Worm (Caenorhabditis elegans): ENCODE data around the gene npr-28.

The npr-28 gene

DNA sequence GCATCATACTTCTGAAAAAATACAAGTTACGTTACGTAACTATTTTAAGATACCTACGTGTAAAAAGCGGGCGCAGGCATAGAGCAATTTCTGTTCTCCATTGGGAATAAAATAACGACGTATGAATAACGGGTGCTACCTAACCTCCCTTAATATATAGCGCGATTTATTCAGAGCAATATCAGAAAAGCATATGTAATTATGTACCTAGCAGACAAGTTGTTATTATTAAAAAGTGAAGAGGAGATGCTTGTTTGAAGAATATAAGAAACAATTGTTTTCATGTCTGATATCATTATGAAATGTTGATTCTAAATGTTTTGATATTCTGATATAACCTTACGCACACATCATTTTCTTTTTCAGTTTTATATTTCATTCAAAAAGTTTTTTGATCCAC is 31.9 kb downstream of the npr-28 start, which contains the start of gene srh-11:
Gene srh-11 (minus strand): TSS at position 101 of the 400 bp plus-strand sequence.
- TF ChIP-seq fkh-10 (GFP tag; optimal IDR thresholded peaks at IDR 0.05) (no peak), nhr-67 (tag; optimal IDR thresholded peaks at IDR 0.05) (no peak), lsy-12 (tag; optimal IDR thresholded peaks at IDR 0.05) (no peak), zag-1 (tag; optimal IDR thresholded peaks at IDR 0.05) (no peak), tbx-2 (tag; optimal IDR thresholded peaks at IDR 0.05) (no peak), fkh-2 (tag; optimal IDR thresholded peaks at IDR 0.05) (no peak), ceh-9 (tag; optimal IDR thresholded peaks at IDR 0.05) (no peak), ztf-4 (tag; optimal IDR thresholded peaks at IDR 0.05) (no peak)

DNA sequence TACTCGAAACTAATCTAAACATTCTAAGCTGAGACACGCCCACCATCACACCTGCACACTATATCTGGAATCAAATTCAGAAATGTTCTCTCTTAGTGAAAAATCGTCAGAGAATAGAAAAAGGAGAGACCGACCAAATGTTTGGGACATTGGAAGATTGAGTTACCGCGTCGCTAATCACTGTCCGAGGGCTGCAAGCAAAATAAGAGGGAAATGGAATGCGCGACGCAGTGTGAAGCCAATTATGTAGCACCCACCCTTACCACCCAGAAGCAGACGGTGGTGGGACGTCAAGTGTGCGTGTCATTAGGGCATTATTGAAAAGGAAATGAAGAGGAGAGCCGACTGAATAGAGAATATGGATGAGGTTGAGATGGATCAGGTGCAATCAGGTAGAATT is 39.3 kb downstream of the npr-28 start:
- no peak for TF ChIP-seq ZK546.5 (tag; optimal IDR thresholded peaks at IDR 0.05)
- TF ChIP-seq nhr-25 (tag; optimal IDR thresholded peaks at IDR 0.05), result no peak
- TF ChIP-seq mml-1 (tag; optimal IDR thresholded peaks at IDR 0.05), result no peak
- no peak for TF ChIP-seq aly-2 (tag; optimal IDR thresholded peaks at IDR 0.05)
- TF ChIP-seq elt-3 (tag; optimal IDR thresholded peaks at IDR 0.05), result no peak
- TF ChIP-seq nhr-76 (tag; optimal IDR thresholded peaks at IDR 0.05), result no peak
- TF ChIP-seq snpc-4 (tag; optimal IDR thresholded peaks at IDR 0.05), result no peak
- no peak for TF ChIP-seq egl-5 (tag; optimal IDR thresholded peaks at IDR 0.05)
- TF ChIP-seq nhr-43 (tag; optimal IDR thresholded peaks at IDR 0.05; ENCODE audit: poor library complexity, severe bottlenecking), result no peak
- TF ChIP-seq ama-1 (optimal IDR thresholded peaks at IDR 0.05), result no peak
- no peak for TF ChIP-seq ceh-82 (tag; optimal IDR thresholded peaks at IDR 0.05)
- no peak for TF ChIP-seq nhr-77 (tag; optimal IDR thresholded peaks at IDR 0.05)
- TF ChIP-seq jun-1 (tag; optimal IDR thresholded peaks at IDR 0.05), result no peak
- no peak for TF ChIP-seq nhr-237 (tag; optimal IDR thresholded peaks at IDR 0.05)
- TF ChIP-seq fos-1 (tag; optimal IDR thresholded peaks at IDR 0.05), result no peak
- no peak for TF ChIP-seq lsy-12 (tag; optimal IDR thresholded peaks at IDR 0.05)
- no peak for TF ChIP-seq fkh-10 (GFP tag; optimal IDR thresholded peaks at IDR 0.05)
- no peak for TF ChIP-seq sea-2 (GFP tag; optimal IDR thresholded peaks at IDR 0.05)

DNA sequence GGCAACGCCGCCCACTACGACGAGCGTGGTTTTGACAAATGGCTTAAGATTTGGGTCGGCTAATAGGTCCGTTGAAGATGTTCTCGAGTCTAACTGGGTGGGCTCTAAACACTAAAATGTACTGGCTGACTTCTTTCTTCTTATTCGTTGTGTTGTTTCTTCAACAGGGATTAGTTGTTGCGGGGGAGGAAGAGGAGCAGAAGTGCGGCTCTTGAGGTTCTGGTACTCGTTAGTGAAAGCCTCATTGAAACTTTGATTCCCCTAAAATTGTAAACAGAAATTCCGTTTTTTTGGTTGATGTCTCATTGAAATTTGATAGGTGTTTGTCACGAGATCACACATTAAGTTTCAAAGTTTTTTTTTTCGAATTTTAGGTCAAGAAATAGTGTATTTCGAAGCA is 40.1 kb downstream of the npr-28 start:
- no peak for TF ChIP-seq jun-1 (tag; optimal IDR thresholded peaks at IDR 0.05)
- no peak for TF ChIP-seq nhr-43 (tag; optimal IDR thresholded peaks at IDR 0.05; ENCODE audit: poor library complexity, severe bottlenecking)
- no peak for TF ChIP-seq eor-1 (tag; optimal IDR thresholded peaks at IDR 0.05)
- no peak for TF ChIP-seq snpc-4 (tag; optimal IDR thresholded peaks at IDR 0.05)
- no peak for TF ChIP-seq nhr-25 (tag; optimal IDR thresholded peaks at IDR 0.05)
- no peak for TF ChIP-seq ceh-9 (tag; optimal IDR thresholded peaks at IDR 0.05)
- TF ChIP-seq mml-1 (tag; optimal IDR thresholded peaks at IDR 0.05), result no peak
- TF ChIP-seq nhr-12 (tag; optimal IDR thresholded peaks at IDR 0.05), result no peak
- no peak for TF ChIP-seq egl-27 (tag; optimal IDR thresholded peaks at IDR 0.05)
- TF ChIP-seq ceh-82 (tag; optimal IDR thresholded peaks at IDR 0.05), result no peak

DNA sequence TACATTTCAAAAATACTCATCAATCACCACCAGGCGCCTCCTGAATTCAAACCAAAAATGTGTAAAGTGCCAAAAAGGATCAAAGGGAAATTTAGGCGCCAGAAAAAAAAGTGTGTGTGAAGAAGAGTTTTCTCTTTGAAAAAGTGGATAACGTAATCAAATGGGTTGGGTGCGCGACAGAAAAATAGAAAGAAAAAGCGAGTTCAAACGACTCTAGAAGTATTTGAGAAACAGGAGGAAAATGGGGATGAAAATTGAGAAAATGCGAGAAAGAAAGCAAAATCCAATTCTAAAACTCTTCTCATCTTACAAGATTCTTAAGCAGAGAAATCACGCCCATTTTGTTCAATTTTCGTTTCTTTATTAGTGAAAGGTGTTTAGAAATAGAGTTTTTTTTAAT is 42.4 kb downstream of the npr-28 start:
- TF ChIP-seq aly-2 (tag; optimal IDR thresholded peaks at IDR 0.05) (no peak), fkh-10 (GFP tag; optimal IDR thresholded peaks at IDR 0.05) (peak; percentile 22)

DNA sequence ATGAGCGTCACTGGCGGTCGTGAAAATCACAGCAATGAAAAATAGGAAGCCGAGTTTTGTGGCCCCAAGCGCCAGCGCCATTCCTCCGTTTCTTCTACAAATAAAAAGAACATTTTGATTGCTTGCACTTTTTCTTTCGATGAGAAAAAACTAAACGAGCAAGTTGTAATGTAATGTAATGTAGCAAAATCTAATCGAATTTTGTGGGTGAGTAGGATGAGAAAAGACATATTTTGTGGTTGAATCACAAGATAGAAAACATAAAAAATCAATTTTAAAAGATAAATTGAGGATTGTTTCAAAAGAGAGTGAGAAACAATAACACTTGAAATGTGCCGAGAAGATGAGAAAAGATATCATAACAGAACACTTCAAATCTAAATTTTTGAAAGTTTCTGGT is 43.3 kb downstream of the npr-28 start, which contains the start of gene R09F10.5:
Gene R09F10.5 (minus strand): TSS at position 101 of the 400 bp plus-strand sequence.
- no peak for TF ChIP-seq ztf-4 (tag; optimal IDR thresholded peaks at IDR 0.05)
- no peak for TF ChIP-seq hmg-11 (tag; optimal IDR thresholded peaks at IDR 0.05)
- TF ChIP-seq unc-39 (tag; optimal IDR thresholded peaks at IDR 0.05), result no peak

DNA sequence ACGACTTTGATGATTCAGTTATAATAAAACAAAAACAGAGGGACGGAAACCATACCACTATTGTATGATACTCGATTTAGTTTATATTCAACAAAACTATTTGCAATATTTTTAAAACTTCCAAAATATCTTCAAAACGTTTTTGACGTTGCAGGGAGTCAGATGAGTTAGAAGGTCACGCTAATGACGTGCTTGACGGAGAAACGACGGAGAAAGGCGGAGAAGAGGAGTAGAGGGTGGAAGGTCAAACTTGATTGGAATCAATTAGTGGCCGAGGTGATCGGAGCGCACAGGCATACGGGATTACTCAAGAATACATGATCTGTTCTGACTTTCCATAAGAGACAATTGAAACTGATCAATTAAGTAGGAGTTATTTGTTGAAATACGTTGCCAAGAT is 48.1 kb downstream of the npr-28 start:
- TF ChIP-seq ceh-16 (tag; optimal IDR thresholded peaks at IDR 0.05), result no peak
- TF ChIP-seq nhr-25 (tag; optimal IDR thresholded peaks at IDR 0.05), result peak; percentile 54

DNA sequence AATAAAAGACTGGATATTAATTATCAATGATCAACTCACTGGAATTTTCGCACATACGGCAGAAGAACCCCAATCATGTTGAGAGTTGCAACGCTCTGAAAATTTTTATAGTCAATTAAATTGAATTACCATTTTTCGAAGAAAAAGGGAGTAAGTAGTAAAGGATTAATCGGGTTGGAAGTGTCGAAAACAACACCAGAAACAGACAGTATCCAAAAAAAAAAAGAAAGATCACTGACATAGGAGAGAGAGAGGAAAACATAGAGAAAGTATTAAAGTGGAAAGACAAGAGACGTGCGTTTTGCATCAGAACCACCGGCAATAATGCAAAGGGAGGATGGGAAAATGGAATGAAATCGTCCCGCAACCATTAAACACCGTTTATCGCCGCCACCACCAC is 48.6 kb downstream of the npr-28 start, which contains the start of gene inx-5:
Gene inx-5 (minus strand): TSS at position 101 of the 400 bp plus-strand sequence.
- TF ChIP-seq jun-1 (tag; optimal IDR thresholded peaks at IDR 0.05) (no peak), elt-3 (tag; optimal IDR thresholded peaks at IDR 0.05) (no peak)

Data from whole organism, L3 larva.